Fruit fly (Drosophila melanogaster): ENCODE data around the gene Polr3C.

Polr3C gene

dm6 chr3R:12433764-12434163 is 26.4 kb upstream of the Polr3C start, which contains the start of the genes Aos1 and Srlp (continued):
- TF ChIP-seq CG2116 (GFP tag; optimal IDR thresholded peaks at IDR 0.05) (peak; percentile 59), CG4328 (GFP tag; optimal IDR thresholded peaks at IDR 0.05) (peak; percentile 12), slbo (GFP tag; IDR thresholded peaks at IDR 0.05) (0 out of 2 replicates have a peak, but pooled peaks have one; percentile 40), CG10267 (tag; optimal IDR thresholded peaks at IDR 0.05) (peak; percentile 70), CTCF (GFP tag; optimal IDR thresholded peaks at IDR 0.05) (peak; percentile 40), CG13296 (GFP tag; optimal IDR thresholded peaks at IDR 0.05) (peak; percentile 54), CG4854 (GFP tag; optimal IDR thresholded peaks at IDR 0.05) (no peak), CG11085 (GFP tag; IDR thresholded peaks at IDR 0.05) (no peak), Elba2 (GFP tag; optimal IDR thresholded peaks at IDR 0.05) (peak; percentile 37), CG13123 (GFP tag; optimal IDR thresholded peaks at IDR 0.05) (peak; percentile 19), Meics (GFP tag; optimal IDR thresholded peaks at IDR 0.05) (no peak), Hand (GFP tag; optimal IDR thresholded peaks at IDR 0.05) (no peak), CG8924 (tag; optimal IDR thresholded peaks at IDR 0.05) (peak; percentile 75), schlank (tag; optimal IDR thresholded peaks at IDR 0.05) (no peak), CG17359 (tag; optimal IDR thresholded peaks at IDR 0.05) (peak; percentile 35), danr (GFP tag; IDR thresholded peaks at IDR 0.05) (no peak), Hsf (GFP tag; optimal IDR thresholded peaks at IDR 0.05) (no peak), rib (GFP tag; IDR thresholded peaks at IDR 0.05) (no peak), E2f1 (GFP tag; IDR thresholded peaks at IDR 0.05) (0 out of 2 replicates have a peak, but pooled peaks have one; percentile 8), nom (GFP tag; optimal IDR thresholded peaks at IDR 0.05) (peak; percentile 43), Sin3A (optimal IDR thresholded peaks at IDR 0.05) (peak; percentile 44), NC2β (GFP tag; optimal IDR thresholded peaks at IDR 0.05) (no peak), gsb (GFP tag; IDR thresholded peaks at IDR 0.05) (no peak), NC2α (GFP tag; optimal IDR thresholded peaks at IDR 0.05) (no peak), E2f2 (GFP tag; IDR thresholded peaks at IDR 0.05) (peak; percentile 69), CG8765 (GFP tag; IDR thresholded peaks at IDR 0.05) (no peak), CG14441 (GFP tag; IDR thresholded peaks at IDR 0.05) (no peak), pan (optimal IDR thresholded peaks at IDR 0.05) (no peak), pan (GFP tag; optimal IDR thresholded peaks at IDR 0.05 in 1 of 2, IDR thresholded peaks at IDR 0.05 in 1 of 2) (no peak), CG6813 (GFP tag; optimal IDR thresholded peaks at IDR 0.05) (no peak), Dad (GFP tag; optimal IDR thresholded peaks at IDR 0.05) (no peak), CG17802 (tag; optimal IDR thresholded peaks at IDR 0.05) (no peak), Tbp (GFP tag; optimal IDR thresholded peaks at IDR 0.05) (no peak), Nf-YB (GFP tag; optimal IDR thresholded peaks at IDR 0.05) (no peak), fd64A (GFP tag; optimal IDR thresholded peaks at IDR 0.05) (no peak), inv (GFP tag; IDR thresholded peaks at IDR 0.05; ENCODE audit: partially characterized antibody) (no peak), Med (GFP tag) (peak; percentile 52), ssp (GFP tag; IDR thresholded peaks at IDR 0.05) (no peak), sr (GFP tag; IDR thresholded peaks at IDR 0.05) (no peak), lov (optimal IDR thresholded peaks at IDR 0.05) (no peak), lov (GFP tag; IDR thresholded peaks at IDR 0.05) (no peak), CG6683 (GFP tag; optimal IDR thresholded peaks at IDR 0.05) (peak; percentile 3), Spps (tag; optimal IDR thresholded peaks at IDR 0.05) (no peak), Pdp1 (GFP tag; optimal IDR thresholded peaks at IDR 0.05) (peak in 1 of 2 experiments; percentile 27), Ravus (GFP tag; IDR thresholded peaks at IDR 0.05) (no peak), pfk (GFP tag; optimal IDR thresholded peaks at IDR 0.05) (no peak), CG3726 (GFP tag; IDR thresholded peaks at IDR 0.05) (no peak), CG18476 (GFP tag; optimal IDR thresholded peaks at IDR 0.05) (no peak), Kr (GFP tag; optimal IDR thresholded peaks at IDR 0.05) (no peak), sna (GFP tag; IDR thresholded peaks at IDR 0.05; ENCODE audit: partially characterized antibody) (no peak), row (GFP tag; IDR thresholded peaks at IDR 0.05) (peak; percentile 88), her (GFP tag; optimal IDR thresholded peaks at IDR 0.05) (no peak), Sry-β (GFP tag; optimal IDR thresholded peaks at IDR 0.05) (peak; percentile 98)
